Fruit fly (Drosophila melanogaster) whole organism, embryonic: Measurements from ENCODE around the gene Ilp7.

Source experiments
- CG10462 ChIP-seq: fragments of 200-800 bp; sonication (Bioruptor generic); optimal IDR thresholded peaks from 2 replicates; lab custom pipeline; 2016; ENCODE audit warnings: missing biosample characterization, missing genetic modification characterization
- CG10959 ChIP-seq: fragments of 200-800 bp; sonication (Bioruptor generic); IDR thresholded peaks from 2 replicates; pipeline ENCODE4 v1.3.6; 2022; ENCODE audit warnings: missing biosample characterization, missing genetic modification characterization
- CG12071 ChIP-seq: fragments of 200-800 bp; sonication (Bioruptor generic); optimal IDR thresholded peaks from 3 replicates; lab custom pipeline; 2018; ENCODE audit warnings: missing biosample characterization, mild to moderate bottlenecking, missing genetic modification characterization
- CG14965 ChIP-seq: fragments of 200-800 bp; sonication (Bioruptor generic); optimal IDR thresholded peaks from 2 replicates; lab custom pipeline; 2016; ENCODE audit warnings: missing biosample characterization, missing genetic modification characterization, borderline replicate concordance
- CG15073 ChIP-seq: fragments of 200-800 bp; sonication (Bioruptor generic); optimal IDR thresholded peaks from 2 replicates; lab custom pipeline; 2016; ENCODE audit warnings: missing biosample characterization, missing genetic modification characterization
- CG15269 ChIP-seq: fragments of 200-800 bp; sonication (Bioruptor generic); optimal IDR thresholded peaks from 2 replicates; lab custom pipeline; 2018; ENCODE audit warnings: missing biosample characterization, mild to moderate bottlenecking, missing genetic modification characterization, moderate library complexity
- CG17186 ChIP-seq: fragments of 200-800 bp; sonication (Bioruptor generic); optimal IDR thresholded peaks from 3 replicates; lab custom pipeline; 2017; ENCODE audit warnings: missing biosample characterization, missing genetic modification reagents, missing genetic modification characterization
- CG17359 ChIP-seq: fragments of 200-800 bp; sonication (Bioruptor generic); optimal IDR thresholded peaks from 3 replicates; lab custom pipeline; 2018; ENCODE audit warnings: missing biosample characterization, mild to moderate bottlenecking, missing genetic modification characterization, moderate library complexity
- CG17802 ChIP-seq: fragments of 200-800 bp; sonication (Bioruptor generic); optimal IDR thresholded peaks from 2 replicates; lab custom pipeline; 2018; ENCODE audit warnings: missing biosample characterization, mild to moderate bottlenecking, missing genetic modification characterization, moderate library complexity
- CG18599 ChIP-seq: fragments of 200-800 bp; sonication (Bioruptor generic); optimal IDR thresholded peaks from 3 replicates; lab custom pipeline; 2017; ENCODE audit warnings: missing biosample characterization, missing genetic modification characterization, mild to moderate bottlenecking, moderate library complexity, missing genetic modification reagents
- CG30431 ChIP-seq: fragments of 200-800 bp; sonication (Bioruptor generic); optimal IDR thresholded peaks from 2 replicates; lab custom pipeline; 2017; ENCODE audit warnings: missing biosample characterization, missing genetic modification characterization
- CG3838 ChIP-seq: fragments of 200-800 bp; sonication (Bioruptor generic); optimal IDR thresholded peaks from 3 replicates; lab custom pipeline; 2016; ENCODE audit warnings: missing biosample characterization, missing genetic modification characterization
- CG4328 ChIP-seq: fragments of 200-800 bp; sonication (Bioruptor generic); optimal IDR thresholded peaks from 3 replicates; lab custom pipeline; 2017; ENCODE audit warnings: missing biosample characterization, missing genetic modification reagents, missing genetic modification characterization
- CG4730 ChIP-seq: fragments of 200-800 bp; sonication (Bioruptor generic); IDR thresholded peaks from 2 replicates; pipeline ENCODE4 v1.3.6; 2022; ENCODE audit warnings: missing biosample characterization, missing genetic modification characterization
- CG6254 ChIP-seq: fragments of 200-800 bp; sonication (Bioruptor generic); optimal IDR thresholded peaks from 3 replicates; lab custom pipeline; 2017; ENCODE audit warnings: mild to moderate bottlenecking, missing biosample characterization, missing genetic modification reagents, missing genetic modification characterization
- CG8290 ChIP-seq, 3 experiments: fragments of 200-800 bp; sonication (Bioruptor generic); optimal IDR thresholded peaks; 2 replicates each; lab custom pipeline; 2016 to 2019; ENCODE audit warnings: missing biosample characterization in 3 of 3, missing genetic modification characterization in 3 of 3, mild to moderate bottlenecking in 2 of 3, moderate library complexity in 1 of 3
- CG9727 ChIP-seq: fragments of 200-800 bp; sonication (Bioruptor generic); optimal IDR thresholded peaks from 3 replicates; lab custom pipeline; 2017; ENCODE audit warnings: missing biosample characterization, mild to moderate bottlenecking, missing genetic modification characterization
- CG9932 ChIP-seq: fragments of 200-800 bp; sonication (Bioruptor generic); IDR thresholded peaks from 2 replicates; pipeline ENCODE4 v1.3.6; 2022; ENCODE audit warnings: missing biosample characterization, missing genetic modification characterization
- Camta ChIP-seq: fragments of 200-800 bp; sonication (Bioruptor generic); optimal IDR thresholded peaks from 2 replicates; lab custom pipeline; 2016; ENCODE audit warnings: missing biosample characterization, missing genetic modification characterization
- CrebB ChIP-seq: fragments of 200-800 bp; sonication (Bioruptor generic); optimal IDR thresholded peaks from 3 replicates; lab custom pipeline; 2018; ENCODE audit warnings: missing biosample characterization, mild to moderate bottlenecking, missing genetic modification characterization
- Dref ChIP-seq: fragments of 200-800 bp; sonication (Bioruptor generic); IDR thresholded peaks from 2 replicates; pipeline ENCODE4 v1.3.6; 2022; ENCODE audit warnings: missing biosample characterization, missing genetic modification characterization
- Drgx ChIP-seq: fragments of 200-800 bp; sonication (Bioruptor generic); IDR thresholded peaks from 2 replicates; pipeline ENCODE4 v1.3.6; 2022; ENCODE audit warnings: missing biosample characterization, missing genetic modification characterization
- Elba2 ChIP-seq: fragments of 200-800 bp; sonication (Bioruptor generic); optimal IDR thresholded peaks from 3 replicates; lab custom pipeline; 2016; ENCODE audit warnings: missing biosample characterization, missing genetic modification characterization
- Hmx ChIP-seq: fragments of 200-800 bp; sonication (Bioruptor generic); optimal IDR thresholded peaks from 2 replicates; lab custom pipeline; 2016; ENCODE audit warnings: missing biosample characterization, missing genetic modification characterization
- Jarid2 ChIP-seq: fragments of 200-800 bp; sonication (Bioruptor generic); optimal IDR thresholded peaks from 3 replicates; lab custom pipeline; 2017; ENCODE audit warnings: mild to moderate bottlenecking, missing biosample characterization, missing genetic modification reagents, missing genetic modification characterization
- Lim3 ChIP-seq: fragments of 200-800 bp; sonication (Bioruptor generic); IDR thresholded peaks from 2 replicates; pipeline ENCODE4 v1.3.6; 2022; ENCODE audit warnings: missing biosample characterization, missing genetic modification characterization
- NC2β ChIP-seq: fragments of 200-800 bp; sonication (Bioruptor generic); optimal IDR thresholded peaks from 2 replicates; lab custom pipeline; 2016; ENCODE audit warnings: missing biosample characterization, missing genetic modification characterization
- Rx ChIP-seq: fragments of 200-800 bp; sonication (Bioruptor generic); IDR thresholded peaks from 2 replicates; pipeline ENCODE4 v1.3.6; 2022; ENCODE audit warnings: missing biosample characterization, missing genetic modification characterization
- Scr ChIP-seq: fragments of 200-800 bp; sonication (Bioruptor generic); IDR thresholded peaks from 2 replicates; pipeline ENCODE4 v1.3.6; 2022; ENCODE audit warnings: missing biosample characterization, missing genetic modification characterization; ENCODE audit not compliant: partially characterized antibody
- Ssrp ChIP-seq: fragments of 200-800 bp; sonication (Bioruptor generic); optimal IDR thresholded peaks from 2 replicates; lab custom pipeline; 2018; ENCODE audit warnings: missing biosample characterization, mild to moderate bottlenecking, missing genetic modification characterization, moderate library complexity
- YL-1 ChIP-seq: fragments of 200-800 bp; sonication (Bioruptor generic); optimal IDR thresholded peaks from 3 replicates; lab custom pipeline; 2017; ENCODE audit warnings: missing biosample characterization, mild to moderate bottlenecking, missing genetic modification characterization
- aop ChIP-seq: fragments of 200-800 bp; sonication (Bioruptor generic); IDR thresholded peaks from 2 replicates; pipeline ENCODE4 v1.3.6; 2022; ENCODE audit warnings: missing biosample characterization, missing genetic modification characterization
- ap ChIP-seq: fragments of 200-800 bp; sonication (Bioruptor generic); IDR thresholded peaks from 2 replicates; pipeline ENCODE4 v1.3.6; 2022; ENCODE audit warnings: missing biosample characterization, missing genetic modification characterization
- cas ChIP-seq: fragments of 200-800 bp; sonication (Bioruptor generic); IDR thresholded peaks from 2 replicates; pipeline ENCODE4 v1.3.6; 2022; ENCODE audit warnings: missing biosample characterization, missing genetic modification characterization
- caup ChIP-seq: fragments of 200-800 bp; sonication (Bioruptor generic); optimal IDR thresholded peaks from 3 replicates; lab custom pipeline; 2017; ENCODE audit warnings: missing biosample characterization, mild to moderate bottlenecking, missing genetic modification characterization, moderate library complexity; ENCODE audit not compliant: severe bottlenecking
- chm ChIP-seq: fragments of 200-800 bp; sonication (Bioruptor generic); IDR thresholded peaks from 2 replicates; pipeline ENCODE4 v1.3.6; 2022; ENCODE audit warnings: missing biosample characterization, missing genetic modification characterization
- dpn ChIP-seq, 2 experiments: fragments of 200-800 bp; sonication (Bioruptor generic); optimal IDR thresholded peaks; 3 replicates each; lab custom pipeline; 2016; ENCODE audit warnings: missing biosample characterization in 2 of 2, missing genetic modification characterization in 2 of 2
- gcm2 ChIP-seq: fragments of 200-800 bp; sonication (Bioruptor generic); optimal IDR thresholded peaks from 2 replicates; lab custom pipeline; 2016; ENCODE audit warnings: missing biosample characterization, missing genetic modification characterization
- grau ChIP-seq: fragments of 200-800 bp; optimal IDR thresholded peaks from 3 replicates; lab custom pipeline; 2019; ENCODE audit warnings: missing biosample characterization, mild to moderate bottlenecking, missing genetic modification characterization, moderate library complexity
- gsb ChIP-seq: fragments of 200-800 bp; sonication (Bioruptor generic); IDR thresholded peaks from 2 replicates; pipeline ENCODE4 v1.3.6; 2022; ENCODE audit warnings: missing biosample characterization, missing genetic modification characterization
- lbe ChIP-seq: fragments of 200-800 bp; sonication (Bioruptor generic); optimal IDR thresholded peaks from 2 replicates; lab custom pipeline; 2016; ENCODE audit warnings: missing biosample characterization, mild to moderate bottlenecking, missing genetic modification characterization
- lilli ChIP-seq: fragments of 200-800 bp; sonication (Bioruptor generic); optimal IDR thresholded peaks from 3 replicates; lab custom pipeline; 2016; ENCODE audit warnings: missing biosample characterization, missing genetic modification characterization
- otp ChIP-seq: fragments of 200-800 bp; sonication (Bioruptor generic); IDR thresholded peaks from 3 replicates; pipeline ENCODE4, ENCODE4 v1.3.6; 2022; ENCODE audit warnings: missing biosample characterization, missing genetic modification characterization
- pan ChIP-seq, 4 experiments: fragments of >200 bp in 3 of 4; fragments of 200-800 bp in 1 of 4; sonication (Bioruptor generic) in 1 of 4; optimal IDR thresholded peaks in 3 of 4; IDR thresholded peaks in 1 of 4; 2 replicates each; pipeline versions ENCODE4 v1.3.6 to Lab custom; 2017 to 2022; ENCODE audit warnings: missing biosample characterization in 2 of 4, missing genetic modification characterization in 2 of 4, mixed read lengths in 1 of 4
- sc ChIP-seq, 3 experiments: fragments of >200 bp in 2 of 3; fragments of 200-800 bp in 1 of 3; sonication (Bioruptor generic) in 1 of 3; optimal IDR thresholded peaks; 2 replicates in 2 of 3; 3 replicates in 1 of 3; lab custom pipeline; 2017; ENCODE audit warnings: mild to moderate bottlenecking in 1 of 3, missing biosample characterization in 1 of 3, missing genetic modification characterization in 1 of 3, missing genetic modification reagents in 1 of 3
- seq ChIP-seq: fragments of 200-800 bp; sonication (Bioruptor generic); IDR thresholded peaks from 2 replicates; pipeline ENCODE4 v1.3.6; 2022; ENCODE audit warnings: missing biosample characterization, missing genetic modification characterization
- sna ChIP-seq: fragments of 200-800 bp; sonication (Bioruptor generic); IDR thresholded peaks from 2 replicates; pipeline ENCODE4 v1.3.6; 2022; ENCODE audit warnings: missing biosample characterization, missing genetic modification characterization; ENCODE audit not compliant: partially characterized antibody
- tup ChIP-seq: fragments of 200-800 bp; sonication (Bioruptor generic); optimal IDR thresholded peaks from 2 replicates; lab custom pipeline; 2016; ENCODE audit warnings: missing biosample characterization, mild to moderate bottlenecking, missing genetic modification characterization, moderate library complexity
- vfl ChIP-seq: fragments of 200-800 bp; sonication (Bioruptor generic); optimal IDR thresholded peaks from 2 replicates; lab custom pipeline; 2016; ENCODE audit warnings: missing biosample characterization, missing genetic modification characterization
- wor ChIP-seq: fragments of 200-800 bp; sonication (Bioruptor generic); IDR thresholded peaks from 2 replicates; pipeline ENCODE4 v1.3.6; 2022; ENCODE audit warnings: missing biosample characterization, missing genetic modification characterization

Ilp7 gene

DNA sequence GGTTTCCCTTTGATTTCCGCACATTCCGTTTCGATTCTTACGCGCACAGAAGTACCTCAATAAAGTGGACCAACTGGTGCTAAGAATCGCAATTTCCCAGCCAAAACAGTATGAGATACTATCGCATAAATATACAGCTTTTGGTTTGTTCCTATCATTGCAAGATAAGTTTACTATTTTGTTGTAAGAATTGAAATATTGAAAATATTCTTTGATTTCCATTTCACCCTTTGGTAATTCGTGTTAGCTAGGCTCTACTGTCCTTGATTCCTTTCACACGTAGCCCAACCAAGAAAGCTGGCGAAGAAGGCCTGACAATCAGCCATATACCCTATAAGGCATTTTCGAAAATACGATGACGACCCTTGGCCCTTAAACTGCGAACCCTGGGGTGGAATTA is 23.2 kb downstream of the Ilp7 start (continued):
- TF ChIP-seq sna (GFP tag; lab: Robert Waterston, UW), result no peak
- TF ChIP-seq NC2β (GFP tag; lab: Kevin White, UChicago), result peak; percentile 15
- TF ChIP-seq lilli, result peak; percentile 37
- TF ChIP-seq ap, result no peak
- TF ChIP-seq gsb (GFP tag; lab: Robert Waterston, UW), result no peak
- TF ChIP-seq YL-1 (GFP tag; lab: Kevin White, UChicago), result no peak
- TF ChIP-seq CG9727 (GFP tag; lab: Kevin White, UChicago), result peak; percentile 40
- no peak for TF ChIP-seq Drgx (GFP tag; lab: Robert Waterston, UW)
- peak; percentile 26; the same call in 1 of the 2 replicates for TF ChIP-seq CG4730 (GFP tag; lab: Robert Waterston, UW)
- TF ChIP-seq CG18599 (GFP tag; lab: Kevin White, UChicago), result peak; percentile 68
- no peak for TF ChIP-seq Lim3
- peak; percentile 10 for TF ChIP-seq Camta (GFP tag; lab: Kevin White, UChicago)
- TF ChIP-seq CG15073 (GFP tag; lab: Kevin White, UChicago), result no peak
- no peak for TF ChIP-seq Jarid2 (GFP tag; lab: Kevin White, UChicago)
- TF ChIP-seq CG4328 (GFP tag; lab: Kevin White, UChicago), result no peak
- TF ChIP-seq CG12071 (GFP tag; lab: Kevin White, UChicago), result peak; percentile 38
- no peak for TF ChIP-seq CG8290 (GFP tag; optimal IDR thresholded peaks at IDR 0.05; lab: Kevin White, UChicago)
- TF ChIP-seq CG8290 (tag; optimal IDR thresholded peaks at IDR 0.05; lab: Kevin White, UChicago), result peak in 1 of 2 experiments; percentile 58
- no peak for TF ChIP-seq cas (GFP tag; lab: Robert Waterston, UW)
- no peak for TF ChIP-seq lbe (GFP tag; lab: Kevin White, UChicago)
- TF ChIP-seq CG17186, result no peak
- TF ChIP-seq CG15269 (tag; lab: Kevin White, UChicago), result peak; percentile 49
- no peak for TF ChIP-seq otp
- TF ChIP-seq CG10959 (GFP tag; lab: Robert Waterston, UW), result no peak; the same call in 1 of the 2 replicates
- TF ChIP-seq dpn (GFP tag; optimal IDR thresholded peaks at IDR 0.05; lab: Kevin White, UChicago), result peak; percentile 24 to 56
- no peak for TF ChIP-seq CrebB (tag; lab: Kevin White, UChicago)
- no peak for TF ChIP-seq vfl (GFP tag; lab: Kevin White, UChicago)
- TF ChIP-seq Ssrp (tag; lab: Kevin White, UChicago), result peak; percentile 38
- peak; percentile 57 for TF ChIP-seq CG17359 (tag; lab: Kevin White, UChicago)
- TF ChIP-seq CG10462 (GFP tag; lab: Kevin White, UChicago), result no peak
- TF ChIP-seq tup (GFP tag; lab: Kevin White, UChicago), result no peak
- TF ChIP-seq Elba2, result no peak
- TF ChIP-seq CG6254 (GFP tag; lab: Kevin White, UChicago), result no peak
- no peak for TF ChIP-seq Dref (GFP tag; lab: Robert Waterston, UW)
- no peak for TF ChIP-seq CG17802
- TF ChIP-seq caup (GFP tag; lab: Kevin White, UChicago), result no peak
- no peak for TF ChIP-seq Hmx (GFP tag; lab: Kevin White, UChicago)
- no peak for TF ChIP-seq CG30431 (GFP tag; lab: Kevin White, UChicago)
- peak; percentile 36; the same call in 1 of the 2 replicates for TF ChIP-seq CG9932 (GFP tag; lab: Robert Waterston, UW)
- no peak for TF ChIP-seq Scr
- TF ChIP-seq Rx (GFP tag; lab: Robert Waterston, UW), result peak; percentile 49
- TF ChIP-seq chm (GFP tag; lab: Robert Waterston, UW), result no peak
- TF ChIP-seq gcm2 (GFP tag; lab: Kevin White, UChicago), result no peak
- no peak for TF ChIP-seq CG14965 (GFP tag; lab: Kevin White, UChicago)
- TF ChIP-seq aop, result no peak
- TF ChIP-seq grau (tag; lab: Kevin White, UChicago), result peak; percentile 98
- TF ChIP-seq sc (optimal IDR thresholded peaks at IDR 0.05; lab: Kevin White, UChicago), result no peak
- no peak for TF ChIP-seq sc (GFP tag; optimal IDR thresholded peaks at IDR 0.05; lab: Kevin White, UChicago)
- TF ChIP-seq seq (GFP tag; lab: Robert Waterston, UW), result peak; percentile 26; the same call in 1 of the 2 replicates
- TF ChIP-seq wor (GFP tag; lab: Robert Waterston, UW), result no peak
- no peak for TF ChIP-seq CG3838 (GFP tag; lab: Kevin White, UChicago)
- TF ChIP-seq pan (optimal IDR thresholded peaks at IDR 0.05; lab: Kevin White, UChicago), result no peak
- TF ChIP-seq pan (GFP tag; optimal IDR thresholded peaks at IDR 0.05 in 1 of 2, IDR thresholded peaks at IDR 0.05 in 1 of 2), result peak in 1 of 2 experiments; percentile 48
